Fruit fly (Drosophila melanogaster): ENCODE results near the gene CG2233.

The CG2233 gene

DNA sequence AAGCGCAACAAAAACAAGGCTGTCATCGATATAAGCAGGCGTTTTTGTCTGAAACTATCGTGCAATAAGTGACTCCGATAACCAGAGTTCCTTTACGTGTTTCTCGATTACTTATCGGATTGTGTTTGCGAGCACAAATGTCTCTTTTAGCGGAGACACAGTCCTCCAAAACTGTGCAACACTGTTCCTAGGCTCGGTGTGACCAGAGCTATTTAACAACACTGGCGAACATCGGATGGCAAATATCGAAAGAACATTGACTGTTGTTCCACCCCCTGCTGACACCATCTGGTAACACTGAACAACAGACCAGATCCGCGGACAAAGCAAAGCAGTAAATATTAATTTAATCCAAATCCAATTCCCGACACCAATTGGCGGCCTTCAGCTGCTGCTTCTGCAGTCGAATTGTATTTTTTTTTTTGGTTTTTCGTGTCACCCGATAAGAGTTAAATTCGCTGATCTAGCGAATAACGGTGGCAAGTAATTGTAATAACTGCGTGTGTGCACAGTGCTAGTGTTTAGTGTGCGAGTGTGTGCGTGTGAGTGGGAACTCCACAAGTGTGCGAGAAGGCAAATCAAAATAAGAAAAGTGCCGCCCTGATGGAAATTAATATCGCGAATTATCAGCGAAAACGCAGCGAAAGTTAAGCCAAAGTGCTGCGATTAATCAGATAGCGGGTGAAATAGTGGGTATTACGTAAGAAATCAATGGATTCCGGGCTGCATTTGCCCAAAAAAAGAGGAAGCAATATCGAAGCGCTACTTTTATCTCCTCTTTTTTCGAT, 24.3 kb upstream of the CG2233 start, which contains the start of gene mys (continued):
- TF ChIP-seq CG32772 (GFP tag; IDR thresholded peaks at IDR 0.05) (peak; percentile 33; the same call in 1 of the 2 replicates), CG9437 (GFP tag; optimal IDR thresholded peaks at IDR 0.05) (peak; percentile 99), pzg (GFP tag; optimal IDR thresholded peaks at IDR 0.05) (peak; percentile 100), CG14014 (GFP tag; IDR thresholded peaks at IDR 0.05) (peak; percentile 62; the same call in 1 of the 2 replicates), Fer3 (tag; optimal IDR thresholded peaks at IDR 0.05) (peak; percentile 55), CG7839 (tag; optimal IDR thresholded peaks at IDR 0.05) (peak; percentile 54), CG1792 (GFP tag; optimal IDR thresholded peaks at IDR 0.05) (peak; percentile 62), aop (GFP tag; IDR thresholded peaks at IDR 0.05) (no peak), zen2 (GFP tag; IDR thresholded peaks at IDR 0.05; ENCODE audit: partially characterized antibody) (peak; percentile 94), Sox102F (GFP tag; optimal IDR thresholded peaks at IDR 0.05) (no peak), wor (GFP tag; IDR thresholded peaks at IDR 0.05) (no peak), cad (GFP tag; optimal IDR thresholded peaks at IDR 0.05) (no peak), odd (GFP tag; optimal IDR thresholded peaks at IDR 0.05) (peak; percentile 17), CG14710 (tag; optimal IDR thresholded peaks at IDR 0.05) (peak; percentile 85), CG10274 (GFP tag; optimal IDR thresholded peaks at IDR 0.05) (no peak), CG7357 (GFP tag; IDR thresholded peaks at IDR 0.05) (no peak), hkb (optimal IDR thresholded peaks at IDR 0.05) (peak; percentile 76), hkb (GFP tag; IDR thresholded peaks at IDR 0.05) (no peak; the same call in 1 of the 2 replicates), NK7.1 (GFP tag; optimal IDR thresholded peaks at IDR 0.05) (no peak), z (GFP tag; IDR thresholded peaks at IDR 0.05) (peak; percentile 71; the same call in 2 of the 3 replicates)

DNA sequence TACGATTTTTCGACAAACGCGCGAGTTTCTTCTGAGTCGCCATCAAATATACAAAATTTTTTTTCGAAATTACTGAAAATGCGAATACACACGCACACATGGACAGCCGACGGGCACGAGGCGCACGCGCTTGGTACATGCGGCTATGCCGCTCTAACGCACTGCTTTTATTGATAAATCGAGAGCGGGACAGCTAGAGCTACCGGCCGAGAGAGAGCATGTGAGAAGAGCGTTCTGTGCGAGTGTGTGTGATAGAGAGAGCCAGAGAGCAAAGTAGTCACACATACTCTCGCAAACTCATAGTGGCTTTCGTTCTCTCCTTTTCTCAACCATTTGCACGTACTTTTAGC, 23.6 kb upstream of the CG2233 start:
- TF ChIP-seq CG11723 (GFP tag; optimal IDR thresholded peaks at IDR 0.05) (no peak), Camta (GFP tag; optimal IDR thresholded peaks at IDR 0.05) (no peak), CG13624 (GFP tag; optimal IDR thresholded peaks at IDR 0.05) (no peak), YL-1 (GFP tag; optimal IDR thresholded peaks at IDR 0.05) (peak; percentile 71), ssp (GFP tag; IDR thresholded peaks at IDR 0.05) (no peak), dmrt99B (tag; optimal IDR thresholded peaks at IDR 0.05) (no peak), CG8478 (optimal IDR thresholded peaks at IDR 0.05) (peak; percentile 99), Hey (tag; optimal IDR thresholded peaks at IDR 0.05) (peak; percentile 15), CG6813 (GFP tag; optimal IDR thresholded peaks at IDR 0.05) (no peak), CHES-1-like (GFP tag; optimal IDR thresholded peaks at IDR 0.05) (no peak), TFAM (GFP tag; optimal IDR thresholded peaks at IDR 0.05) (no peak), tll (GFP tag; optimal IDR thresholded peaks at IDR 0.05) (no peak), CG13424 (tag; optimal IDR thresholded peaks at IDR 0.05) (no peak), pfk (GFP tag; optimal IDR thresholded peaks at IDR 0.05) (peak; percentile 0), Optix (GFP tag; IDR thresholded peaks at IDR 0.05) (no peak), sr (GFP tag; IDR thresholded peaks at IDR 0.05) (no peak), insv (GFP tag; optimal IDR thresholded peaks at IDR 0.05) (no peak), unc-4 (GFP tag; IDR thresholded peaks at IDR 0.05; ENCODE audit: partially characterized antibody) (no peak), ewg (GFP tag; optimal IDR thresholded peaks at IDR 0.05) (peak; percentile 99), Opbp (GFP tag; IDR thresholded peaks at IDR 0.05; ENCODE audit: partially characterized antibody) (peak; percentile 6; the same call in 1 of the 3 replicates), CG8290 (GFP tag; optimal IDR thresholded peaks at IDR 0.05) (no peak), CG8290 (tag; optimal IDR thresholded peaks at IDR 0.05) (peak in 1 of 2 experiments; percentile 44), zfh2 (GFP tag; optimal IDR thresholded peaks at IDR 0.05) (no peak), CG13123 (GFP tag; optimal IDR thresholded peaks at IDR 0.05) (no peak), zf30C (GFP tag; optimal IDR thresholded peaks at IDR 0.05) (peak; percentile 50), dm (GFP tag; optimal IDR thresholded peaks at IDR 0.05) (peak; percentile 30), Med (GFP tag) (peak; percentile 65), Doc2 (GFP tag; IDR thresholded peaks at IDR 0.05) (no peak), CG6254 (GFP tag; optimal IDR thresholded peaks at IDR 0.05) (peak; percentile 26), CG7372 (GFP tag; IDR thresholded peaks at IDR 0.05) (no peak), CG11247 (GFP tag; IDR thresholded peaks at IDR 0.05) (no peak)

Data from whole organism, embryonic.